Worm (Caenorhabditis elegans) whole organism, L4 larva: Measurements from ENCODE around the gene C50A2.3.
A peak's percentile ranks its signal among the peaks of the same experiment; 100 is the strongest.

ENCODE experiments used
- F10B5.3 ChIP-seq: sonication (generic microtip); optimal IDR thresholded peaks from 2 replicates; lab custom pipeline; 2016; ENCODE audit warnings: mild to moderate bottlenecking, missing genetic modification characterization, missing compliant biosample characterization
- F26F4.8 ChIP-seq: fragments of 200-800 bp; sonication (Bioruptor generic); conservative IDR thresholded peaks from 2 replicates; pipeline ENCODE4 v1.3.6; 2022; ENCODE audit warnings: missing genetic modification characterization, missing compliant biosample characterization
- T20F7.1 ChIP-seq: fragments of 200-800 bp; sonication (Bioruptor generic); optimal IDR thresholded peaks from 2 replicates; lab custom pipeline; 2018; ENCODE audit warnings: mild to moderate bottlenecking, missing genetic modification characterization, missing compliant biosample characterization
- aha-1 ChIP-seq: fragments of 150-350 bp; peaks from one replicate; lab custom pipeline; 2014; ENCODE audit warnings: missing biosample characterization, missing genetic modification characterization
- ama-1 ChIP-seq: fragments of 150-350 bp; optimal IDR thresholded peaks from 2 replicates; lab custom pipeline; 2014; ENCODE audit warnings: inconsistent platforms, mixed read lengths
- attf-4 ChIP-seq: sonication (generic microtip); optimal IDR thresholded peaks from 3 replicates; lab custom pipeline; 2017; ENCODE audit warnings: missing biosample characterization, missing genetic modification characterization
- ceh-28 ChIP-seq: fragments of 150-350 bp; optimal IDR thresholded peaks from 2 replicates; lab custom pipeline; 2014; ENCODE audit warnings: missing biosample characterization, missing genetic modification reagents, missing genetic modification characterization
- ceh-44 ChIP-seq: fragments of 200-800 bp; sonication (Bioruptor generic); IDR thresholded peaks from 2 replicates; pipeline ENCODE4 v1.3.6; 2022; ENCODE audit warnings: missing genetic modification reagents, missing genetic modification characterization, missing compliant biosample characterization
- ceh-82 ChIP-seq: sonication (generic microtip); optimal IDR thresholded peaks from 2 replicates; lab custom pipeline; 2017; ENCODE audit warnings: missing biosample characterization, missing genetic modification characterization
- daf-12 ChIP-seq: fragments of 150-350 bp; optimal IDR thresholded peaks from 2 replicates; lab custom pipeline; 2014; ENCODE audit warnings: missing biosample characterization, missing genetic modification reagents, missing genetic modification characterization
- daf-16 ChIP-seq, 3 experiments: sonication (generic microtip); optimal IDR thresholded peaks; 2 replicates each; lab custom pipeline; 2016 to 2017; ENCODE audit warnings: missing genetic modification characterization in 3 of 3, missing genetic modification reagents in 3 of 3, mild to moderate bottlenecking in 2 of 3, missing compliant biosample characterization in 2 of 3, missing biosample characterization in 1 of 3, moderate library complexity in 1 of 3
- dmd-6 ChIP-seq: fragments of 200-800 bp; sonication (Bioruptor generic); IDR thresholded peaks from 2 replicates; pipeline ENCODE4 v1.3.6; 2022; ENCODE audit warnings: missing genetic modification reagents, missing genetic modification characterization, missing compliant biosample characterization
- dpl-1 ChIP-seq: fragments of 150-350 bp; optimal IDR thresholded peaks from 2 replicates; lab custom pipeline; 2014; ENCODE audit warnings: missing biosample characterization, missing genetic modification reagents, missing genetic modification characterization
- dve-1 ChIP-seq: sonication (generic microtip); optimal IDR thresholded peaks from 2 replicates; lab custom pipeline; 2017; ENCODE audit warnings: antibody characterized with exemption, mild to moderate bottlenecking, missing genetic modification characterization, missing compliant biosample characterization; ENCODE audit not compliant: insufficient read depth
- hif-1 ChIP-seq, 2 experiments: sonication (generic microtip); optimal IDR thresholded peaks; 2 replicates each; lab custom pipeline; 2016 to 2017; ENCODE audit warnings: missing compliant biosample characterization in 2 of 2, missing genetic modification characterization in 2 of 2, missing genetic modification reagents in 2 of 2, missing genotype in 2 of 2, mild to moderate bottlenecking in 1 of 2
- hlh-11 ChIP-seq: fragments of 200-800 bp; sonication (Bioruptor generic); optimal IDR thresholded peaks from 2 replicates; lab custom pipeline; 2018; ENCODE audit warnings: mild to moderate bottlenecking, missing genetic modification characterization, missing compliant biosample characterization
- hlh-30 ChIP-seq: sonication (generic microtip); optimal IDR thresholded peaks from 2 replicates; lab custom pipeline; 2017; ENCODE audit warnings: antibody characterized with exemption, mild to moderate bottlenecking, missing genetic modification characterization, missing compliant biosample characterization; ENCODE audit not compliant: insufficient read depth
- hmg-1.1 ChIP-seq: fragments of 200-800 bp; sonication (Bioruptor generic); IDR thresholded peaks from 2 replicates; pipeline ENCODE4 v1.3.6; 2022; ENCODE audit warnings: missing genetic modification reagents, missing genetic modification characterization, missing compliant biosample characterization
- lin-13 ChIP-seq: fragments of 150-350 bp; optimal IDR thresholded peaks from 2 replicates; lab custom pipeline; 2014; ENCODE audit warnings: missing biosample characterization, missing genetic modification reagents, missing genetic modification characterization
- mdl-1 ChIP-seq, 2 experiments: fragments of 150-350 bp in 1 of 2; sonication (generic microtip) in 1 of 2; optimal IDR thresholded peaks; 2 replicates each; lab custom pipeline; 2014 to 2017; ENCODE audit warnings: missing biosample characterization in 2 of 2, missing genetic modification characterization in 2 of 2
- mxl-3 ChIP-seq: fragments of 200-800 bp; sonication (Bioruptor generic); optimal IDR thresholded peaks from 2 replicates; lab custom pipeline; 2018; ENCODE audit warnings: mild to moderate bottlenecking, missing genetic modification characterization, missing compliant biosample characterization
- nhr-111 ChIP-seq: fragments of 200-800 bp; sonication (Bioruptor generic); optimal IDR thresholded peaks from 2 replicates; lab custom pipeline; 2018; ENCODE audit warnings: mild to moderate bottlenecking, missing genetic modification characterization, missing compliant biosample characterization
- nhr-28 ChIP-seq: fragments of 150-350 bp; optimal IDR thresholded peaks from 2 replicates; lab custom pipeline; 2014; ENCODE audit warnings: missing biosample characterization, missing genetic modification characterization
- nhr-41 ChIP-seq: fragments of 200-800 bp; sonication (Bioruptor generic); IDR thresholded peaks from 2 replicates; pipeline ENCODE4 v1.3.6; 2022; ENCODE audit warnings: missing genetic modification reagents, missing genetic modification characterization, missing compliant biosample characterization
- nhr-6 ChIP-seq: fragments of 150-350 bp; optimal IDR thresholded peaks from 2 replicates; lab custom pipeline; 2014; ENCODE audit warnings: missing biosample characterization, missing genetic modification characterization
- rbr-2 ChIP-seq: sonication (generic microtip); optimal IDR thresholded peaks from 2 replicates; lab custom pipeline; 2016; ENCODE audit warnings: missing genotype, missing genetic modification characterization, missing compliant biosample characterization
- set-16 ChIP-seq: fragments of 200-800 bp; sonication (Bioruptor generic); IDR thresholded peaks from 2 replicates; pipeline ENCODE4 v1.3.6; 2022; ENCODE audit warnings: missing genetic modification reagents, missing genetic modification characterization, missing compliant biosample characterization
- spr-3 ChIP-seq: fragments of 200-800 bp; sonication (Bioruptor generic); optimal IDR thresholded peaks from 2 replicates; lab custom pipeline; 2018; ENCODE audit warnings: mild to moderate bottlenecking, missing genetic modification characterization, missing compliant biosample characterization
- unc-130 ChIP-seq: sonication (generic microtip); optimal IDR thresholded peaks from 2 replicates; lab custom pipeline; 2016; ENCODE audit warnings: missing genetic modification reagents, missing genetic modification characterization, missing compliant biosample characterization
- unc-62 ChIP-seq, 3 experiments: fragments of 150-350 bp in 1 of 3; sonication (generic microtip); optimal IDR thresholded peaks in 2 of 3; peaks in 1 of 3; 1 replicate in 1 of 3; 2 replicates in 2 of 3; lab custom pipeline; 2014 to 2017; ENCODE audit warnings: missing biosample characterization in 3 of 3, missing genetic modification characterization in 3 of 3, missing genetic modification reagents in 3 of 3, missing genotype in 1 of 3
- zfp-2 ChIP-seq: sonication (generic microtip); optimal IDR thresholded peaks from 2 replicates; lab custom pipeline; 2016; ENCODE audit warnings: mild to moderate bottlenecking, missing genetic modification characterization, missing compliant biosample characterization
- zip-11 ChIP-seq: fragments of 200-800 bp; sonication (Bioruptor generic); IDR thresholded peaks from 2 replicates; pipeline ENCODE4 v1.3.6; 2022; ENCODE audit warnings: missing genetic modification characterization, missing compliant biosample characterization
- zip-2 ChIP-seq: fragments of 150-350 bp; optimal IDR thresholded peaks from 2 replicates; lab custom pipeline; 2014; ENCODE audit warnings: missing biosample characterization, missing genetic modification characterization
- ztf-11 ChIP-seq: fragments of 150-350 bp; optimal IDR thresholded peaks from 2 replicates; lab custom pipeline; 2014; ENCODE audit warnings: missing biosample characterization, missing genetic modification characterization

The C50A2.3 gene

ce11 chrIV:1168311-1168965 lies 10.6 kb upstream of the C50A2.3 start:
- peak; percentile 71 for TF ChIP-seq nhr-6
- TF ChIP-seq nhr-28, result peak; percentile 4
- TF ChIP-seq daf-12 (tag; lab: Kevin White, UChicago), result no peak
- no peak for TF ChIP-seq ama-1 (lab: Kevin White, UChicago)
- TF ChIP-seq lin-13 (GFP tag; lab: Kevin White, UChicago), result no peak
- TF ChIP-seq ceh-44 (GFP tag; lab: Robert Waterston, UW), result no peak
- TF ChIP-seq unc-130 (GFP tag; lab: Kevin White, UChicago), result no peak
- TF ChIP-seq aha-1, result peak; percentile 65
- TF ChIP-seq nhr-41 (GFP tag; lab: Robert Waterston, UW), result no peak
- no peak for TF ChIP-seq nhr-111 (GFP tag; lab: Kevin White, UChicago)
- peak in 1 of 2 experiments; percentile 87 for TF ChIP-seq unc-62 (GFP tag; optimal IDR thresholded peaks at IDR 0.05 in 1 of 2; lab: Kevin White, UChicago)
- no peak for TF ChIP-seq unc-62 (tag; optimal IDR thresholded peaks at IDR 0.05; lab: Kevin White, UChicago)
- TF ChIP-seq ceh-28 (tag; lab: Kevin White, UChicago), result no peak
- no peak for TF ChIP-seq spr-3 (GFP tag; lab: Kevin White, UChicago)
- no peak for TF ChIP-seq ceh-82 (tag; lab: Kevin White, UChicago)
- TF ChIP-seq dpl-1, result peak; percentile 29
- TF ChIP-seq zip-11 (GFP tag; lab: Robert Waterston, UW), result no peak
- peak in 1 of 2 experiments; percentile 58 for TF ChIP-seq daf-16 (GFP tag; optimal IDR thresholded peaks at IDR 0.05; lab: Kevin White, UChicago)
- TF ChIP-seq daf-16 (tag; optimal IDR thresholded peaks at IDR 0.05; lab: Kevin White, UChicago), result peak; percentile 47
- no peak for TF ChIP-seq zfp-2 (tag; lab: Kevin White, UChicago)
- TF ChIP-seq hlh-11 (tag; lab: Kevin White, UChicago), result peak; percentile 79
- peak; percentile 65 to 93 for TF ChIP-seq mdl-1 (tag; optimal IDR thresholded peaks at IDR 0.05; lab: Kevin White, UChicago)
- TF ChIP-seq F26F4.8 (GFP tag; lab: Robert Waterston, UW), result no peak
- TF ChIP-seq F10B5.3 (tag; lab: Kevin White, UChicago), result no peak
- TF ChIP-seq hif-1 (tag; optimal IDR thresholded peaks at IDR 0.05; lab: Kevin White, UChicago), result peak in 1 of 2 experiments; percentile 41
- peak; percentile 40 for TF ChIP-seq dmd-6 (GFP tag; lab: Robert Waterston, UW)
- TF ChIP-seq hlh-30 (tag; lab: Kevin White, UChicago), result peak; percentile 88
- no peak for TF ChIP-seq zip-2 (tag; lab: Kevin White, UChicago)
- TF ChIP-seq T20F7.1 (GFP tag; lab: Kevin White, UChicago), result peak; percentile 72
- TF ChIP-seq mxl-3 (GFP tag; lab: Kevin White, UChicago), result peak; percentile 75
- TF ChIP-seq rbr-2 (tag; lab: Kevin White, UChicago), result peak; percentile 46
- peak; percentile 52 for TF ChIP-seq dve-1 (tag; lab: Kevin White, UChicago)
- no peak for TF ChIP-seq ztf-11
- TF ChIP-seq set-16 (GFP tag; lab: Robert Waterston, UW), result 0 out of 2 replicates have a peak, but pooled peaks have one; percentile 13
- TF ChIP-seq hmg-1.1, result peak; percentile 71

DNA sequence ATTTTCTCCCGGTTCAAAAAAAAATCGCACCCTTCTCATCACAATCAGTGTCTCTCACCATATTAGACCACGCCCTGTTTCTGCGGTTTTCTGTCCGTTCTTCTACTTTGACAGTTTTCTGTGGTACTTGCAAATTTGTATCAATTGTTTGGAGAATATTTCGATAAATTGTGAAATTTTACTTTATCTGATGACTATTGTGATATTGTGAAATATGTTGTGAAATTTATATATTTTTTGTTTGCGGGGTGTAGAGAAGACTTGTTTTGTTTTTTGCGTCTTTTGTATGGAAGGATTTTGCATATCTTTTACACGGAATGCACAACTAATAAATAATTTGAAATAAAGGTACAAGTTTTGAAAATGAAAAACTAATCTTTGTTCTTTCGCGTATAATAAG lies 9.5 kb upstream of the C50A2.3 start:
- peak; percentile 8 for TF ChIP-seq aha-1
- TF ChIP-seq unc-62 (GFP tag; optimal IDR thresholded peaks at IDR 0.05 in 1 of 2; lab: Kevin White, UChicago), result no peak
- TF ChIP-seq unc-62 (tag; optimal IDR thresholded peaks at IDR 0.05; lab: Kevin White, UChicago), result no peak

- TF ChIP-seq attf-4 (no peak), unc-62 (GFP tag; optimal IDR thresholded peaks at IDR 0.05 in 1 of 2; lab: Kevin White, UChicago) (peak in 1 of 2 experiments; percentile 85), unc-62 (tag; optimal IDR thresholded peaks at IDR 0.05; lab: Kevin White, UChicago) (no peak)
Measured at ce11 chrIV:1163126-1163525, 5.3 kb upstream of the C50A2.3 start, which contains the start of gene C50A2.7. TSS of gene C50A2.7 (plus strand) at chrIV:1163426.
